Fruit fly (Drosophila melanogaster): ENCODE measurements around the gene CG34148.

The CG34148 gene

dm6 chr3R:21888696-21889602, 10.5 kb upstream of the CG34148 start, which contains the start of gene CG43844 (continued):
- TF ChIP-seq CG11762 (GFP tag; optimal IDR thresholded peaks at IDR 0.05; ENCODE audit: insufficient read depth) (no peak), CG8119 (GFP tag; IDR thresholded peaks at IDR 0.05) (no peak), CG3919 (GFP tag; optimal IDR thresholded peaks at IDR 0.05) (no peak), fkh (GFP tag; optimal IDR thresholded peaks at IDR 0.05) (no peak), CG11902 (GFP tag; optimal IDR thresholded peaks at IDR 0.05) (peak; percentile 9), topi (GFP tag; optimal IDR thresholded peaks at IDR 0.05) (peak; percentile 4), Hr38 (GFP tag; optimal IDR thresholded peaks at IDR 0.05) (no peak), CG32006 (GFP tag; optimal IDR thresholded peaks at IDR 0.05) (no peak), dsx (GFP tag; optimal IDR thresholded peaks at IDR 0.05; ENCODE audit: poor library complexity, severe bottlenecking) (peak; percentile 83), esn (GFP tag; optimal IDR thresholded peaks at IDR 0.05) (peak; percentile 21), CG9139 (GFP tag; optimal IDR thresholded peaks at IDR 0.05) (no peak), CG10669 (GFP tag; optimal IDR thresholded peaks at IDR 0.05) (no peak), eg (GFP tag; IDR thresholded peaks at IDR 0.05) (no peak), Sox14 (GFP tag; optimal IDR thresholded peaks at IDR 0.05) (no peak)

- TF ChIP-seq CG15336 (GFP tag; IDR thresholded peaks at IDR 0.05) (peak; percentile 64), CG6808 (GFP tag; optimal IDR thresholded peaks at IDR 0.05) (peak; percentile 37), CG6163 (GFP tag; IDR thresholded peaks at IDR 0.05) (peak; percentile 56), CG11762 (GFP tag; optimal IDR thresholded peaks at IDR 0.05; ENCODE audit: insufficient read depth) (peak; percentile 18), Sox14 (GFP tag; optimal IDR thresholded peaks at IDR 0.05) (peak; percentile 47), esn (GFP tag; optimal IDR thresholded peaks at IDR 0.05) (peak; percentile 71), CG34406 (GFP tag; optimal IDR thresholded peaks at IDR 0.05) (no peak), CG7368 (GFP tag; optimal IDR thresholded peaks at IDR 0.05) (peak; percentile 56), CG8319 (GFP tag; optimal IDR thresholded peaks at IDR 0.05) (peak; percentile 47), Hr4 (GFP tag; optimal IDR thresholded peaks at IDR 0.05) (peak; percentile 27), Hr38 (GFP tag; optimal IDR thresholded peaks at IDR 0.05) (no peak), CG6276 (GFP tag; optimal IDR thresholded peaks at IDR 0.05) (no peak), topi (GFP tag; optimal IDR thresholded peaks at IDR 0.05) (peak; percentile 73), cyc (GFP tag; optimal IDR thresholded peaks at IDR 0.05) (peak; percentile 65), CG9139 (GFP tag; optimal IDR thresholded peaks at IDR 0.05) (no peak), CG6792 (GFP tag; optimal IDR thresholded peaks at IDR 0.05) (peak; percentile 33), Eip78C (GFP tag) (peak; percentile 92), CG31627 (GFP tag; optimal IDR thresholded peaks at IDR 0.05) (peak; percentile 60), CG16779 (tag; optimal IDR thresholded peaks at IDR 0.05) (peak; percentile 20), achi (GFP tag; optimal IDR thresholded peaks at IDR 0.05) (peak; percentile 5), Eip93F (GFP tag; optimal IDR thresholded peaks at IDR 0.05) (no peak), Smox (GFP tag; optimal IDR thresholded peaks at IDR 0.05) (no peak), svp (GFP tag) (peak; percentile 74), CG10631 (GFP tag; optimal IDR thresholded peaks at IDR 0.05) (peak; percentile 25), CG8632 (GFP tag; optimal IDR thresholded peaks at IDR 0.05) (peak; percentile 35), spab (GFP tag; optimal IDR thresholded peaks at IDR 0.05) (peak; percentile 11), dsx (GFP tag; optimal IDR thresholded peaks at IDR 0.05; ENCODE audit: poor library complexity, severe bottlenecking) (peak; percentile 76), CG3919 (GFP tag; optimal IDR thresholded peaks at IDR 0.05) (peak; percentile 66), CG8119 (GFP tag; IDR thresholded peaks at IDR 0.05) (peak; percentile 63; the same call in 2 of the 3 replicates), CG10669 (GFP tag; optimal IDR thresholded peaks at IDR 0.05) (no peak), Ets21C (GFP tag; optimal IDR thresholded peaks at IDR 0.05) (peak; percentile 23), net (GFP tag; optimal IDR thresholded peaks at IDR 0.05) (no peak), CG32006 (GFP tag; optimal IDR thresholded peaks at IDR 0.05) (peak; percentile 37), pdm3 (GFP tag; optimal IDR thresholded peaks at IDR 0.05) (no peak), Lpt (GFP tag; optimal IDR thresholded peaks at IDR 0.05) (no peak), CG6854 (GFP tag; optimal IDR thresholded peaks at IDR 0.05) (no peak), Sox15 (GFP tag; optimal IDR thresholded peaks at IDR 0.05) (peak; percentile 7), CG11902 (GFP tag; optimal IDR thresholded peaks at IDR 0.05) (peak; percentile 47), lz (GFP tag; optimal IDR thresholded peaks at IDR 0.05) (peak; percentile 69), CG4318 (GFP tag; optimal IDR thresholded peaks at IDR 0.05) (no peak), acj6 (GFP tag; optimal IDR thresholded peaks at IDR 0.05) (peak; percentile 50), eg (GFP tag; IDR thresholded peaks at IDR 0.05) (peak; percentile 65; the same call in 2 of the 3 replicates), dac (GFP tag; optimal IDR thresholded peaks at IDR 0.05) (no peak), salr (GFP tag; optimal IDR thresholded peaks at IDR 0.05) (no peak), CG1621 (tag; optimal IDR thresholded peaks at IDR 0.05) (no peak)
Observed at dm6 chr3R:21887588-21888007, 9.1 kb upstream of the CG34148 start.
